Worm (Caenorhabditis elegans) whole organism, L1 larva: ENCODE measurements around the gene zipt-9.

Source experiments
- aly-2 ChIP-seq: fragments of 150-350 bp; optimal IDR thresholded peaks from 2 replicates; lab custom pipeline; 2014; ENCODE audit warnings: missing biosample characterization, missing genetic modification characterization
- ama-1 ChIP-seq: fragments of 150-350 bp; optimal IDR thresholded peaks from 2 replicates; lab custom pipeline; 2014
- ceh-63 ChIP-seq: fragments of 200-800 bp; sonication (Bioruptor generic); optimal IDR thresholded peaks from 2 replicates; lab custom pipeline; 2018; ENCODE audit warnings: mild to moderate bottlenecking, missing genetic modification characterization, missing compliant biosample characterization
- ceh-82 ChIP-seq, 3 experiments: fragments of 150-350 bp in 1 of 3; sonication (generic microtip) in 2 of 3; optimal IDR thresholded peaks; 2 replicates each; lab custom pipeline; 2014 to 2017; ENCODE audit warnings: missing biosample characterization in 3 of 3, missing genetic modification characterization in 3 of 3
- ceh-90 ChIP-seq: sonication (generic microtip); optimal IDR thresholded peaks from 2 replicates; lab custom pipeline; 2016; ENCODE audit warnings: missing genetic modification characterization, missing compliant biosample characterization
- ces-1 ChIP-seq: fragments of 150-350 bp; optimal IDR thresholded peaks from 2 replicates; lab custom pipeline; 2014; ENCODE audit warnings: missing biosample characterization, missing genetic modification reagents, missing genetic modification characterization
- dsc-1 ChIP-seq: sonication (generic microtip); optimal IDR thresholded peaks from 2 replicates; lab custom pipeline; 2016; ENCODE audit warnings: mild to moderate bottlenecking, missing genetic modification characterization, missing compliant biosample characterization
- efl-3 ChIP-seq: fragments of 200-800 bp; sonication (Bioruptor generic); optimal IDR thresholded peaks from 2 replicates; lab custom pipeline; 2018; ENCODE audit warnings: mild to moderate bottlenecking, missing genetic modification characterization, missing compliant biosample characterization
- egl-27 ChIP-seq, 2 experiments: fragments of 150-350 bp in 1 of 2; sonication (generic microtip); optimal IDR thresholded peaks; 3 replicates each; lab custom pipeline; 2017 to 2018; ENCODE audit warnings: missing biosample characterization in 2 of 2, missing genetic modification characterization in 2 of 2, missing genetic modification reagents in 2 of 2
- elt-2 ChIP-seq: sonication (generic microtip); optimal IDR thresholded peaks from 2 replicates; lab custom pipeline; 2016; ENCODE audit warnings: missing genetic modification characterization, mild to moderate bottlenecking, inconsistent platforms, missing compliant biosample characterization, missing genetic modification reagents
- ets-5 ChIP-seq: fragments of 200-800 bp; sonication (Bioruptor generic); IDR thresholded peaks from 2 replicates; pipeline ENCODE4 v1.3.6; 2022; ENCODE audit warnings: missing genetic modification characterization, missing compliant biosample characterization
- fkh-10 ChIP-seq: sonication (generic microtip); optimal IDR thresholded peaks from 2 replicates; lab custom pipeline; 2017; ENCODE audit warnings: missing biosample characterization, missing genetic modification reagents, missing genetic modification characterization
- fkh-4 ChIP-seq: sonication (generic microtip); optimal IDR thresholded peaks from 2 replicates; lab custom pipeline; 2016; ENCODE audit warnings: missing compliant biosample characterization, missing genetic modification characterization, borderline replicate concordance
- fkh-8 ChIP-seq: sonication (generic microtip); optimal IDR thresholded peaks from 2 replicates; lab custom pipeline; 2016; ENCODE audit warnings: mild to moderate bottlenecking, missing genetic modification characterization, missing compliant biosample characterization
- grh-1 ChIP-seq: fragments of 200-800 bp; sonication (Bioruptor generic); IDR thresholded peaks from 2 replicates; pipeline ENCODE4 v1.3.6; 2022; ENCODE audit warnings: missing genetic modification reagents, missing genetic modification characterization, missing compliant biosample characterization
- hlh-17 ChIP-seq: fragments of 200-800 bp; sonication (Bioruptor generic); optimal IDR thresholded peaks from 2 replicates; lab custom pipeline; 2018; ENCODE audit warnings: missing genetic modification characterization, mild to moderate bottlenecking, missing compliant biosample characterization, moderate library complexity, borderline replicate concordance
- irx-1 ChIP-seq: sonication (generic microtip); optimal IDR thresholded peaks from 2 replicates; lab custom pipeline; 2016; ENCODE audit warnings: missing genetic modification characterization, missing compliant biosample characterization
- jun-1 ChIP-seq: fragments of 150-350 bp; optimal IDR thresholded peaks from 2 replicates; lab custom pipeline; 2014; ENCODE audit warnings: missing biosample characterization, missing genetic modification reagents, missing genetic modification characterization
- lin-14 ChIP-seq: fragments of 200-800 bp; sonication (Bioruptor generic); optimal IDR thresholded peaks from 2 replicates; lab custom pipeline; 2018; ENCODE audit warnings: mild to moderate bottlenecking, missing genetic modification characterization, moderate library complexity, missing compliant biosample characterization
- lin-15B ChIP-seq: fragments of 150-350 bp; sonication (generic microtip); optimal IDR thresholded peaks from 3 replicates; lab custom pipeline; 2014; ENCODE audit warnings: missing biosample characterization, missing genetic modification characterization
- lsy-2 ChIP-seq, 2 experiments: fragments of 150-350 bp; optimal IDR thresholded peaks; 2 replicates each; lab custom pipeline; 2014; ENCODE audit warnings: missing biosample characterization in 2 of 2, missing genetic modification characterization in 2 of 2
- mab-9 ChIP-seq: fragments of 200-800 bp; sonication (Bioruptor generic); IDR thresholded peaks from 2 replicates; pipeline ENCODE4 v1.3.6; 2022; ENCODE audit warnings: missing genetic modification reagents, missing genetic modification characterization, missing compliant biosample characterization
- mdl-1 ChIP-seq, 2 experiments: fragments of 150-350 bp; optimal IDR thresholded peaks; 2 replicates each; lab custom pipeline; 2014 to 2017; ENCODE audit warnings: missing biosample characterization in 2 of 2, missing genetic modification characterization in 2 of 2, inconsistent platforms in 1 of 2
- mef-2 ChIP-seq: fragments of 150-350 bp; optimal IDR thresholded peaks from 2 replicates; lab custom pipeline; 2014; ENCODE audit warnings: missing biosample characterization, missing genetic modification characterization
- mep-1 ChIP-seq: fragments of 150-350 bp; optimal IDR thresholded peaks from 2 replicates; lab custom pipeline; 2014; ENCODE audit warnings: missing biosample characterization, missing genetic modification characterization
- nhr-11 ChIP-seq: fragments of 150-350 bp; optimal IDR thresholded peaks from 2 replicates; lab custom pipeline; 2014; ENCODE audit warnings: missing biosample characterization, missing genetic modification characterization
- nhr-12 ChIP-seq: sonication (generic microtip); optimal IDR thresholded peaks from 2 replicates; lab custom pipeline; 2017; ENCODE audit warnings: missing biosample characterization, missing genetic modification characterization
- nhr-19 ChIP-seq: fragments of 200-800 bp; sonication (Bioruptor generic); conservative IDR thresholded peaks from 2 replicates; pipeline ENCODE4 v1.3.6; 2022; ENCODE audit warnings: missing genetic modification characterization, missing compliant biosample characterization
- nhr-237 ChIP-seq: fragments of 150-350 bp; optimal IDR thresholded peaks from 2 replicates; lab custom pipeline; 2014; ENCODE audit warnings: missing biosample characterization, missing genetic modification characterization
- nhr-47 ChIP-seq: sonication (generic microtip); optimal IDR thresholded peaks from 2 replicates; lab custom pipeline; 2016; ENCODE audit warnings: mild to moderate bottlenecking, missing genetic modification characterization, moderate library complexity, missing compliant biosample characterization
- nhr-71 ChIP-seq: sonication (generic microtip); optimal IDR thresholded peaks from 2 replicates; lab custom pipeline; 2016; ENCODE audit warnings: mild to moderate bottlenecking, missing genetic modification characterization, moderate library complexity, missing compliant biosample characterization
- nhr-84 ChIP-seq: sonication (generic microtip); optimal IDR thresholded peaks from 2 replicates; lab custom pipeline; 2017; ENCODE audit warnings: missing biosample characterization, missing genetic modification characterization
- nhr-85 ChIP-seq: sonication (generic microtip); peaks from one replicate; lab custom pipeline; 2016; ENCODE audit warnings: missing genetic modification characterization, inconsistent platforms, missing compliant biosample characterization
- pax-3 ChIP-seq: fragments of 200-800 bp; sonication (Bioruptor generic); optimal IDR thresholded peaks from 2 replicates; lab custom pipeline; 2018; ENCODE audit warnings: mild to moderate bottlenecking, missing genetic modification characterization, moderate library complexity, missing compliant biosample characterization
- rnt-1 ChIP-seq: sonication (generic microtip); optimal IDR thresholded peaks from 2 replicates; lab custom pipeline; 2016; ENCODE audit warnings: mild to moderate bottlenecking, missing genetic modification characterization, moderate library complexity, missing compliant biosample characterization
- skn-1 ChIP-seq: fragments of 150-350 bp; optimal IDR thresholded peaks from 2 replicates; lab custom pipeline; 2014; ENCODE audit warnings: missing biosample characterization, missing genetic modification characterization
- sox-4 ChIP-seq: sonication (generic microtip); optimal IDR thresholded peaks from 2 replicates; lab custom pipeline; 2016; ENCODE audit warnings: missing genetic modification characterization, missing compliant biosample characterization
- sup-37 ChIP-seq: fragments of 200-800 bp; sonication (Bioruptor generic); optimal IDR thresholded peaks from 2 replicates; lab custom pipeline; 2018; ENCODE audit warnings: mild to moderate bottlenecking, missing genetic modification characterization, missing compliant biosample characterization
- swsn-7 ChIP-seq: sonication (generic microtip); optimal IDR thresholded peaks from 2 replicates; lab custom pipeline; 2016; ENCODE audit warnings: missing genetic modification characterization, missing compliant biosample characterization
- tbx-2 ChIP-seq: sonication (generic microtip); optimal IDR thresholded peaks from 2 replicates; lab custom pipeline; 2016; ENCODE audit warnings: missing genetic modification characterization, missing compliant biosample characterization
- unc-30 ChIP-seq: sonication (generic microtip); optimal IDR thresholded peaks from 2 replicates; lab custom pipeline; 2017; ENCODE audit warnings: missing biosample characterization, missing genetic modification characterization
- vab-15 ChIP-seq: sonication (generic microtip); optimal IDR thresholded peaks from 2 replicates; lab custom pipeline; 2017; ENCODE audit warnings: missing genotype, mild to moderate bottlenecking, missing genetic modification characterization, missing compliant biosample characterization
- xbp-1 ChIP-seq: sonication (generic microtip); optimal IDR thresholded peaks from 2 replicates; lab custom pipeline; 2016; ENCODE audit warnings: missing genetic modification characterization, missing compliant biosample characterization
- zip-4 ChIP-seq: fragments of 200-800 bp; sonication (Bioruptor generic); optimal IDR thresholded peaks from 2 replicates; lab custom pipeline; 2018; ENCODE audit warnings: mild to moderate bottlenecking, missing genetic modification characterization, moderate library complexity, missing compliant biosample characterization
- ztf-11 ChIP-seq, 2 experiments: sonication (generic microtip); optimal IDR thresholded peaks; 2 replicates each; lab custom pipeline; 2016 to 2017; ENCODE audit warnings: missing genetic modification characterization in 2 of 2, missing biosample characterization in 1 of 2, missing compliant biosample characterization in 1 of 2

The zipt-9 gene

DNA sequence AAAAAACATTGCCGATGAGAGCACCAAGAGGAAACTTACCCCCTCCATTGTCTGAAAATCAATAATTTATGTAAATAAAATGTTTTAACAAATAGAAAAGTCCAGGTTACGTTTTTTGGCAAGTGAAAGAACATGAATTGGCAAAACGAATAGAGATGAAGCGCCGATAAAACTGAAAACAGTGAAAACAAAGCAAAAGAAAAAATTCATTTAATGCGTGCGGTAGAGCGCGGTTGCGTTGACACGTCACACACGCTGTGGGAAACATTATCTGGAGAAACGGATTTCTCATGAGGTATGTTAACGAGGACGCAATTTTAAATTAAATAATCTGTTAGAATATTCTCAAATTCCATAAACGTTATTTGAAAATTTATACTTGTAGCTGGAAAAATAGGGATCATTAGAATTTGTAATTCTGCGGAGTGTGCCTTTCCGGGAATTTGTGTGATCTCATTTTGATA, at the start of gene zipt-9 (continued):
- TF ChIP-seq ceh-63 (GFP tag; lab: Kevin White, UChicago) (peak; percentile 90), fkh-4 (tag; lab: Kevin White, UChicago) (peak; percentile 52), mdl-1 (tag; optimal IDR thresholded peaks at IDR 0.05; lab: Kevin White, UChicago) (peak in 1 of 2 experiments; percentile 66), nhr-47 (tag; lab: Kevin White, UChicago) (peak; percentile 91), zip-4 (GFP tag; lab: Kevin White, UChicago) (no peak), hlh-17 (no peak), nhr-85 (tag; lab: Kevin White, UChicago) (peak; percentile 88), grh-1 (GFP tag; lab: Robert Waterston, UW) (peak; percentile 50; the same call in 1 of the 2 replicates), nhr-84 (no peak), mab-9 (GFP tag; lab: Robert Waterston, UW) (peak; percentile 60), lin-14 (GFP tag; lab: Kevin White, UChicago) (peak; percentile 90), nhr-12 (tag; lab: Kevin White, UChicago) (no peak), aly-2 (tag; lab: Kevin White, UChicago) (peak; percentile 40), irx-1 (peak; percentile 71), pax-3 (tag; lab: Kevin White, UChicago) (peak; percentile 99), mef-2 (tag; lab: Kevin White, UChicago) (no peak), skn-1 (tag; lab: Kevin White, UChicago) (peak; percentile 47), ets-5 (GFP tag; lab: Robert Waterston, UW) (no peak), nhr-237 (tag; lab: Kevin White, UChicago) (peak; percentile 47), ces-1 (no peak), lin-15B (tag; lab: Kevin White, UChicago) (peak; percentile 90), ama-1 (lab: Kevin White, UChicago) (no peak), tbx-2 (tag; lab: Kevin White, UChicago) (peak; percentile 82), lsy-2 (tag; optimal IDR thresholded peaks at IDR 0.05; lab: Kevin White, UChicago) (peak in 1 of 2 experiments; percentile 86), sup-37 (GFP tag; lab: Kevin White, UChicago) (no peak), vab-15 (peak; percentile 89), dsc-1 (tag; lab: Kevin White, UChicago) (peak; percentile 82), rnt-1 (tag; lab: Kevin White, UChicago) (peak; percentile 94), jun-1 (tag; lab: Kevin White, UChicago) (peak; percentile 56), nhr-11 (tag; lab: Kevin White, UChicago) (no peak), sox-4 (tag; lab: Kevin White, UChicago) (peak; percentile 63), swsn-7 (tag; lab: Kevin White, UChicago) (peak; percentile 83)

DNA sequence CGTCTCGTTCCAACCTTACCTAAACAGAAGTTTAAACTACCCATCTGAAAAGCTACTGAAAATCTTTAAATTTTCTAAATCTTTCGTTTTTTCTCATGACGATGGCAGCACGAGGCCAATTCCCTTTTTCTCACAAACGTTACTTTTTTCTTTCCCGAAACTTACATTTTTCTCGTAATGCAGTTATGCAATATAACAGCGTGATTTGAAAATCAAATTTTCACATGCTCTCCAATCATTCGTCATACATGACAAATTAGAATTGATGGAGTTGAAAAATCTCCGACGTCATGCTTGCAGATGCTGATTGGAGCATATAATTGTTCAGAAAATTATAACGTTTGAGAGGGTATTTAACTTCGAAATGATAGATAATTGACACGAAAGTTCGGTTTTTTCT, 48.6 kb upstream of the zipt-9 start:
- TF ChIP-seq ceh-82 (tag; optimal IDR thresholded peaks at IDR 0.05; lab: Kevin White, UChicago) (no peak), mep-1 (tag; lab: Kevin White, UChicago) (no peak), fkh-4 (tag; lab: Kevin White, UChicago) (no peak), nhr-71 (tag; lab: Kevin White, UChicago) (peak; percentile 70), efl-3 (no peak), nhr-19 (no peak), ztf-11 (tag; optimal IDR thresholded peaks at IDR 0.05; lab: Kevin White, UChicago) (no peak), ets-5 (GFP tag; lab: Robert Waterston, UW) (no peak), egl-27 (tag; optimal IDR thresholded peaks at IDR 0.05; lab: Kevin White, UChicago) (no peak), swsn-7 (tag; lab: Kevin White, UChicago) (peak; percentile 11), grh-1 (GFP tag; lab: Robert Waterston, UW) (no peak), fkh-10 (peak; percentile 0), unc-30 (no peak), fkh-8 (peak; percentile 91), pax-3 (tag; lab: Kevin White, UChicago) (peak; percentile 56), lin-14 (GFP tag; lab: Kevin White, UChicago) (peak; percentile 42), ceh-90 (tag; lab: Kevin White, UChicago) (no peak), dsc-1 (tag; lab: Kevin White, UChicago) (no peak), lsy-2 (tag; optimal IDR thresholded peaks at IDR 0.05; lab: Kevin White, UChicago) (peak in 1 of 2 experiments; percentile 5), nhr-47 (tag; lab: Kevin White, UChicago) (peak; percentile 56), elt-2 (tag; lab: Kevin White, UChicago) (no peak), nhr-11 (tag; lab: Kevin White, UChicago) (no peak), rnt-1 (tag; lab: Kevin White, UChicago) (no peak), xbp-1 (tag; lab: Kevin White, UChicago) (no peak)
